Worm (Caenorhabditis elegans) whole organism, young adult: ENCODE measurements around the gene W08E12.6.

Source experiments
- B0019.2 ChIP-seq: fragments of 200-800 bp; sonication (Bioruptor generic); conservative IDR thresholded peaks from 2 replicates; pipeline ENCODE4 v1.3.6; 2022; ENCODE audit warnings: missing genetic modification reagents, missing genetic modification characterization, missing compliant biosample characterization
- B0035.1 ChIP-seq: sonication (generic microtip); optimal IDR thresholded peaks from 2 replicates; lab custom pipeline; 2016; ENCODE audit warnings: missing genetic modification characterization, mild to moderate bottlenecking, missing compliant biosample characterization, missing genotype, missing genetic modification reagents
- F23B12.7 ChIP-seq: sonication (generic microtip); optimal IDR thresholded peaks from 2 replicates; lab custom pipeline; 2017; ENCODE audit warnings: missing genetic modification characterization, mild to moderate bottlenecking, missing compliant biosample characterization, antibody characterized with exemption, moderate library complexity; ENCODE audit not compliant: insufficient read depth
- F37B4.10 ChIP-seq: fragments of 200-800 bp; sonication (Bioruptor generic); IDR thresholded peaks from 2 replicates; pipeline ENCODE4 v1.3.6; 2022; ENCODE audit warnings: missing genetic modification characterization, missing compliant biosample characterization
- F39B2.1 ChIP-seq: fragments of 200-800 bp; sonication (Bioruptor generic); IDR thresholded peaks from 2 replicates; pipeline ENCODE4 v1.3.6; 2022; ENCODE audit warnings: missing genetic modification reagents, missing genetic modification characterization, missing compliant biosample characterization
- F49E8.2 ChIP-seq: sonication (generic microtip); optimal IDR thresholded peaks from 3 replicates; lab custom pipeline; 2017; ENCODE audit warnings: missing genetic modification characterization, mild to moderate bottlenecking, missing compliant biosample characterization, antibody characterized with exemption, moderate library complexity; ENCODE audit not compliant: insufficient read depth
- T26A5.8 ChIP-seq: sonication (generic microtip); optimal IDR thresholded peaks from 2 replicates; lab custom pipeline; 2016; ENCODE audit warnings: missing genetic modification characterization, missing compliant biosample characterization
- Y67H2A.10 ChIP-seq: fragments of 200-800 bp; sonication (Bioruptor generic); conservative IDR thresholded peaks from 2 replicates; pipeline ENCODE4 v1.3.6; 2022; ENCODE audit warnings: missing genetic modification reagents, missing genetic modification characterization, missing compliant biosample characterization
- ama-1 ChIP-seq, 3 experiments: fragments of 150-350 bp in 1 of 3; sonication (generic microtip) in 2 of 3; optimal IDR thresholded peaks; 2 replicates each; lab custom pipeline; 2014 to 2018; ENCODE audit warnings: missing biosample characterization in 2 of 3, missing genetic modification characterization in 2 of 3, missing genetic modification reagents in 2 of 3
- atf-7 ChIP-seq: sonication (generic microtip); optimal IDR thresholded peaks from 2 replicates; lab custom pipeline; 2017; ENCODE audit warnings: mild to moderate bottlenecking, missing genetic modification characterization, missing compliant biosample characterization
- attf-5 ChIP-seq: fragments of 200-800 bp; sonication (Bioruptor generic); optimal IDR thresholded peaks from 2 replicates; lab custom pipeline; 2018; ENCODE audit warnings: mild to moderate bottlenecking, missing genetic modification characterization, missing compliant biosample characterization
- attf-6 ChIP-seq: fragments of 200-800 bp; sonication (Bioruptor generic); IDR thresholded peaks from 2 replicates; pipeline ENCODE4 v1.3.6; 2022; ENCODE audit warnings: missing genetic modification reagents, missing genetic modification characterization, missing compliant biosample characterization
- bed-2 ChIP-seq: fragments of 200-800 bp; sonication (Bioruptor generic); IDR thresholded peaks from 2 replicates; pipeline ENCODE4 v1.3.6; 2022; ENCODE audit warnings: missing genetic modification reagents, missing genetic modification characterization, missing compliant biosample characterization
- cebp-1 ChIP-seq, 2 experiments: fragments of 200-800 bp in 1 of 2; sonication (Bioruptor generic) in 1 of 2; sonication (generic microtip) in 1 of 2; IDR thresholded peaks in 1 of 2; optimal IDR thresholded peaks in 1 of 2; 2 replicates each; pipeline versions ENCODE4 v1.3.6 to Lab custom; 2017 to 2022; ENCODE audit warnings: missing compliant biosample characterization in 2 of 2, missing genetic modification characterization in 2 of 2, mild to moderate bottlenecking in 1 of 2, missing genetic modification reagents in 1 of 2, moderate library complexity in 1 of 2
- cebp-2 ChIP-seq: fragments of 200-800 bp; sonication (Bioruptor generic); IDR thresholded peaks from 2 replicates; pipeline ENCODE4 v1.3.6; 2022; ENCODE audit warnings: missing genetic modification characterization, missing compliant biosample characterization
- ceh-40 ChIP-seq: fragments of 200-800 bp; sonication (Bioruptor generic); IDR thresholded peaks from 2 replicates; pipeline ENCODE4 v1.3.6; 2022; ENCODE audit warnings: missing genetic modification characterization, missing compliant biosample characterization
- ceh-58 ChIP-seq: fragments of 200-800 bp; sonication (Bioruptor generic); IDR thresholded peaks from 2 replicates; pipeline ENCODE4 v1.3.6; 2022; ENCODE audit warnings: missing genetic modification characterization, missing compliant biosample characterization
- ceh-91 ChIP-seq: fragments of 200-800 bp; sonication (Bioruptor generic); IDR thresholded peaks from 2 replicates; pipeline ENCODE4 v1.3.6; 2022; ENCODE audit warnings: missing genetic modification reagents, missing genetic modification characterization, missing compliant biosample characterization
- dox-1 ChIP-seq: fragments of 200-800 bp; sonication (Bioruptor generic); IDR thresholded peaks from 2 replicates; pipeline ENCODE4 v1.3.6; 2022; ENCODE audit warnings: missing genetic modification reagents, missing genetic modification characterization, missing compliant biosample characterization
- egrh-3 ChIP-seq: fragments of 200-800 bp; sonication (Bioruptor generic); IDR thresholded peaks from 2 replicates; pipeline ENCODE4 v1.3.6; 2022; ENCODE audit warnings: missing genetic modification reagents, missing genetic modification characterization, missing compliant biosample characterization
- ets-4 ChIP-seq: fragments of 200-800 bp; sonication (Bioruptor generic); optimal IDR thresholded peaks from 2 replicates; lab custom pipeline; 2018; ENCODE audit warnings: mild to moderate bottlenecking, missing genetic modification characterization, missing compliant biosample characterization
- gei-17 ChIP-seq: fragments of 200-800 bp; sonication (Bioruptor generic); optimal IDR thresholded peaks from 2 replicates; lab custom pipeline; 2018; ENCODE audit warnings: mild to moderate bottlenecking, missing genetic modification characterization, missing compliant biosample characterization
- hlh-12 ChIP-seq: sonication (generic microtip); optimal IDR thresholded peaks from 2 replicates; lab custom pipeline; 2016; ENCODE audit warnings: missing genetic modification characterization, missing compliant biosample characterization
- lsl-1 ChIP-seq: fragments of 200-800 bp; sonication (Bioruptor generic); optimal IDR thresholded peaks from 2 replicates; lab custom pipeline; 2018; ENCODE audit warnings: mild to moderate bottlenecking, missing genetic modification characterization, moderate library complexity, missing compliant biosample characterization
- madf-3 ChIP-seq: fragments of 200-800 bp; sonication (Bioruptor generic); IDR thresholded peaks from 2 replicates; pipeline ENCODE4 v1.3.6; 2022; ENCODE audit warnings: missing genetic modification reagents, missing genetic modification characterization, missing compliant biosample characterization
- madf-8 ChIP-seq: fragments of 200-800 bp; sonication (Bioruptor generic); conservative IDR thresholded peaks from 2 replicates; pipeline ENCODE4 v1.3.6; 2022; ENCODE audit warnings: missing genetic modification reagents, missing genetic modification characterization, missing compliant biosample characterization
- mcd-1 ChIP-seq: fragments of 200-800 bp; sonication (Bioruptor generic); IDR thresholded peaks from 2 replicates; pipeline ENCODE4 v1.3.6; 2022; ENCODE audit warnings: missing genetic modification reagents, missing genetic modification characterization, missing compliant biosample characterization
- mxl-1 ChIP-seq: sonication (generic microtip); optimal IDR thresholded peaks from 2 replicates; lab custom pipeline; 2016; ENCODE audit warnings: missing genetic modification characterization, missing compliant biosample characterization
- nhr-120 ChIP-seq: fragments of 200-800 bp; sonication (Bioruptor generic); IDR thresholded peaks from 2 replicates; pipeline ENCODE4 v1.3.6; 2022; ENCODE audit warnings: missing genetic modification characterization, missing compliant biosample characterization
- nhr-90 ChIP-seq: sonication (generic microtip); optimal IDR thresholded peaks from 2 replicates; lab custom pipeline; 2016; ENCODE audit warnings: missing genotype, mild to moderate bottlenecking, missing genetic modification characterization, missing compliant biosample characterization
- repo-1 ChIP-seq: sonication (generic microtip); optimal IDR thresholded peaks from 2 replicates; lab custom pipeline; 2017; ENCODE audit warnings: mild to moderate bottlenecking, missing genetic modification characterization, missing compliant biosample characterization
- sea-2 ChIP-seq: fragments of 200-800 bp; sonication (Bioruptor generic); IDR thresholded peaks from 2 replicates; pipeline ENCODE4 v1.3.6; 2022; ENCODE audit warnings: missing genetic modification characterization, missing compliant biosample characterization
- snpc-1.1 ChIP-seq: sonication (generic microtip); optimal IDR thresholded peaks from 2 replicates; lab custom pipeline; 2017; ENCODE audit warnings: missing genetic modification characterization, mild to moderate bottlenecking, missing compliant biosample characterization, antibody characterized with exemption, moderate library complexity, missing genotype, missing genetic modification reagents; ENCODE audit not compliant: insufficient read depth
- snpc-1.3 ChIP-seq: sonication (generic microtip); optimal IDR thresholded peaks from 2 replicates; lab custom pipeline; 2017; ENCODE audit warnings: missing genetic modification characterization, mild to moderate bottlenecking, missing compliant biosample characterization, antibody characterized with exemption, moderate library complexity, missing genotype, missing genetic modification reagents; ENCODE audit not compliant: insufficient read depth
- snpc-3.4 ChIP-seq: sonication (generic microtip); optimal IDR thresholded peaks from 2 replicates; lab custom pipeline; 2017; ENCODE audit warnings: missing genetic modification characterization, mild to moderate bottlenecking, missing compliant biosample characterization, antibody characterized with exemption, moderate library complexity, missing genotype, missing genetic modification reagents
- tbx-9 ChIP-seq: sonication (generic microtip); optimal IDR thresholded peaks from 2 replicates; lab custom pipeline; 2016; ENCODE audit warnings: borderline replicate concordance, missing genetic modification characterization, inconsistent platforms, missing compliant biosample characterization
- unc-130 ChIP-seq: sonication (generic microtip); optimal IDR thresholded peaks from 2 replicates; lab custom pipeline; 2016; ENCODE audit warnings: missing genetic modification reagents, missing genetic modification characterization, missing compliant biosample characterization
- unc-62 ChIP-seq: fragments of 150-350 bp; optimal IDR thresholded peaks from 2 replicates; lab custom pipeline; 2014; ENCODE audit warnings: missing biosample characterization, missing genetic modification reagents, missing genetic modification characterization
- zfh-2 ChIP-seq: fragments of 200-800 bp; sonication (Bioruptor generic); conservative IDR thresholded peaks from 2 replicates; pipeline ENCODE4 v1.3.6; 2022; ENCODE audit warnings: missing genetic modification reagents, missing genetic modification characterization, missing compliant biosample characterization
- ztf-18 ChIP-seq: sonication (generic microtip); optimal IDR thresholded peaks from 2 replicates; lab custom pipeline; 2016; ENCODE audit warnings: missing genotype, mild to moderate bottlenecking, missing genetic modification characterization, missing compliant biosample characterization
- ztf-25 ChIP-seq: fragments of 200-800 bp; sonication (Bioruptor generic); IDR thresholded peaks from 2 replicates; pipeline ENCODE4 v1.3.6; 2022; ENCODE audit warnings: missing genetic modification reagents, missing genetic modification characterization, missing compliant biosample characterization

W08E12.6 gene

DNA sequence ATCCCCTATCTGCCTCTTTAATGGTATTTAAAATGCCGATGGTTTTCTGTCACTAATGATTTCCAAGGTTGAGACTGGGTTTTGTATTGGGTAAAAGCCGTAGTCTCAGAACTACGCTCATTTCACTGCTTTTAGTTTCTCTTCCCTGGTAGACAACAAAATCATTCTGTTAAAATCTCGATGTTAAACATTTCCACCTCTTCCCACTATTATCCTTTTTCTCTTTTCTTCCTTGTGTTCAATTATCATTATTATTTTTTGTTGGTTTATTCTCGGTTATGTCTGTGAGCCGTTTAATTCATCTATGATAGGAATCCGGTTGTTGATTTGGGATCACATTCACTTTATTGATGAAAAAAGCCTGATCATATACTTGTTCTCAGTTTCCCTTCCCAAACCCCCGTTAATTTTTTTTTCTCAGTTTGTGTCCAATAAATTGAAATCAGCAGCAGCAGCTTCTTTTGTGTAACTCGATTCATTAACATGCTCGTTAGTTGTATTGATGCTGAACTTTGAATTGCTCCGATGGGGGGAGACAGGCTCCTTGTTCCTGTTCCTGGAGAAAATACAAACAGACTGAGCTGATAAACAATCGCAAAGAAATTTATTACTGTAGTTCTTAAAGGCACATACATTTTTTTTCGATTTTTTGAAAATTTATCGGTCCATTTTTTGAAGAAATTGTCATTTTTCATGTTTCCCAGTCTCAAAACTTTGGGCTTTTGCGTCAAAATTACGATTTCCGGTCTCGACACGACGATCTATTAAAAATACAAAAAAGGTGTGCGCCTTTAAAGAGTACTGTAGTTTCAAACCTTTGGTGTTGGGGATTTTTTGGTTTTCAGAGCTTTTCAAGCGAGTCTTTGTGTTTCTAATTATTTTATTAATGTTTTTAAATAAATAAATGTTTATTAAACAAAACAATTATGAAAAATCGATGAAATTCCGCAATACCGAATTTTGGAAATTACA lies 1.5 kb upstream of the W08E12.6 start (continued):
- TF ChIP-seq F49E8.2 (tag; lab: Kevin White, UChicago) (peak; percentile 83), ama-1 (optimal IDR thresholded peaks at IDR 0.05; lab: Kevin White, UChicago) (no peak), ama-1 (GFP tag; optimal IDR thresholded peaks at IDR 0.05; lab: Kevin White, UChicago) (peak in 1 of 2 experiments; percentile 79), atf-7 (tag; lab: Kevin White, UChicago) (peak; percentile 39), attf-5 (GFP tag; lab: Kevin White, UChicago) (peak; percentile 22), F37B4.10 (GFP tag; lab: Robert Waterston, UW) (no peak), snpc-1.3 (tag; lab: Kevin White, UChicago) (peak; percentile 40), repo-1 (tag; lab: Kevin White, UChicago) (peak; percentile 37), cebp-1 (GFP tag; IDR thresholded peaks at IDR 0.05; lab: Robert Waterston, UW) (no peak), cebp-1 (tag; optimal IDR thresholded peaks at IDR 0.05; lab: Kevin White, UChicago) (peak; percentile 36), B0035.1 (peak; percentile 2), nhr-120 (GFP tag; lab: Robert Waterston, UW) (no peak)

DNA sequence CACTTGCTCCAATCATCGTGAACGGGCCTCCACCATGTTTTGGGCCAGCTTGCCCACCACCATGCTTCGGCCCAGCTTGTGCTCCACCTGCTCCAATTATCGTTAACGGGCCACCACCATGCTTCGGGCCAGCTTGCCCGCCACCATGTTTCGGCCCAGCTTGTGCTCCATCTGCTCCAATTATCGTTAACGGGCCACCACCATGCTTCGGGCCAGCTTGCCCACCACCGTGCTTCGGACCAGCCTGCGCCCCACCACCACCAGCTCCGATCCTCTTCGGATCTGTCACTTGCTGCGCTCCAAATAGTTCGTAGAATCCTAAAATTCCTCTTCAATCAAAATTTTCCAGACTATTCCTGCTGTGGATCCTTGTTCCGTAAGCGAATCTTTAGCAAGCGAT lies 829 bp downstream of the W08E12.6 start:
- TF ChIP-seq gei-17 (GFP tag; lab: Kevin White, UChicago) (no peak), F39B2.1 (GFP tag; lab: Robert Waterston, UW) (no peak), T26A5.8 (tag; lab: Kevin White, UChicago) (no peak), ceh-91 (no peak), ceh-40 (0 out of 2 replicates have a peak, but pooled peaks have one; percentile 21), dox-1 (GFP tag; lab: Robert Waterston, UW) (peak; percentile 23; the same call in 1 of the 2 replicates), snpc-3.4 (tag; lab: Kevin White, UChicago) (no peak), B0019.2 (GFP tag; lab: Robert Waterston, UW) (no peak), mxl-1 (tag; lab: Kevin White, UChicago) (no peak), lsl-1 (GFP tag; lab: Kevin White, UChicago) (no peak), snpc-1.1 (no peak), ama-1 (optimal IDR thresholded peaks at IDR 0.05; lab: Kevin White, UChicago) (no peak), ama-1 (GFP tag; optimal IDR thresholded peaks at IDR 0.05; lab: Kevin White, UChicago) (no peak), F23B12.7 (tag; lab: Kevin White, UChicago) (no peak), zfh-2 (GFP tag; lab: Robert Waterston, UW) (peak; percentile 89), sea-2 (GFP tag; lab: Robert Waterston, UW) (0 out of 2 replicates have a peak, but pooled peaks have one; percentile 30), madf-8 (GFP tag; lab: Robert Waterston, UW) (no peak), Y67H2A.10 (no peak), egrh-3 (GFP tag; lab: Robert Waterston, UW) (peak; percentile 65; the same call in 1 of the 2 replicates), bed-2 (no peak)

DNA sequence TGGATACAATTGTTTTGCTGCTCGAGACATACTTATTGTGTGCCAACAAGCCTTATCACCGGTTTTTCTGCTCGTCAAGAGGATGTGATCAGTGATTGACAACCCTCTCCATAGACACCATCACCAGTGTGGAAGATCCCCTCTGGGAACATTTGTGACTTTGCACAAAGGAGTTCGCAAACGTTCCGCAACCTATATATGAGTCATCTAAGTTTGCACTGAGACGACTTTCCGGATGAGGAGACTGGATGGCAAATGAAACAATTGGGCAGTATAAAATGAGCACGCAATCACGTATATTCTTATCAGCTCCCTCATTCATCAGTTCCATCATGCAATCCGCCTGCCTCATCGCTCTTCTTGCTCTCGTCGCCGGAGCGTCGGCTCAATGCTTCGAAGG lies 2.1 kb downstream of the W08E12.6 start, which contains the start of gene W08E12.5:
W08E12.5 (plus strand) TSS at position 301 of the 400 bp plus-strand sequence.
- TF ChIP-seq ztf-25 (GFP tag; lab: Robert Waterston, UW) (no peak), mcd-1 (GFP tag; lab: Robert Waterston, UW) (no peak), ztf-18 (tag; lab: Kevin White, UChicago) (no peak), nhr-90 (tag; lab: Kevin White, UChicago) (no peak), cebp-2 (GFP tag; lab: Robert Waterston, UW) (no peak), hlh-12 (tag; lab: Kevin White, UChicago) (no peak), ceh-58 (GFP tag; lab: Robert Waterston, UW) (no peak), ets-4 (GFP tag; lab: Kevin White, UChicago) (no peak), snpc-1.1 (no peak), tbx-9 (tag; lab: Kevin White, UChicago) (no peak), unc-62 (GFP tag; lab: Kevin White, UChicago) (no peak), attf-6 (GFP tag; lab: Robert Waterston, UW) (no peak), madf-3 (no peak), unc-130 (GFP tag; lab: Kevin White, UChicago) (no peak)
- TF ChIP-seq, all 124 proteins: peak for 0
